Worm (Caenorhabditis elegans): ENCODE data around the gene Y82E9BR.20.

DNA sequence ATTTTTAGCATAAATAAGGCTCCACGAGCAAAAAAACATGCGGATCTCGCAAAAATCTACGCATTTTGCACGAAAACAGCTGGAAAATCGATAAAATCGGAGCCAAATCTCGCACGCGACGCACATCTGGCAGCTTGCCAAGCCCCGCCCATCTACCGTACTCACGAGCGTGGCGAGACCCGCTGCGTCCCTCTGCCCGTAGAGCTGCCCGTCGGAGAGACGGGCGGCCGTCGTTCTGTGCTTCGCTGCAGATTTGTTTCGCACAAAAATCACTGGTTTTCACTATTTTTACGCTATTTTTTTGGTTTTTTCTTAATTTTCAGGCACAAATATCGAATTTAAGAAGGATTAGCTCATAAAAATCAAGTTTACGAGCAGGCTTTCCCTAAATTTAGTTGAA is 44.5 kb downstream of the Y82E9BR.20 start:
- TF ChIP-seq aly-1 (tag; optimal IDR thresholded peaks at IDR 0.05) = no peak
- TF ChIP-seq ets-7 (tag; optimal IDR thresholded peaks at IDR 0.05) = no peak
